Fruit fly (Drosophila melanogaster) whole organism, embryonic: ENCODE measurements around the gene Syx8.
A peak's percentile ranks its signal among the peaks of the same experiment; 100 is the strongest.

Experiments used
- ATbp ChIP-seq: fragments of 200-800 bp; sonication (Bioruptor generic); optimal IDR thresholded peaks from 2 replicates; lab custom pipeline; 2017; ENCODE audit warnings: missing biosample characterization, mild to moderate bottlenecking, missing genetic modification characterization, missing genetic modification reagents
- Asciz ChIP-seq: fragments of 200-800 bp; sonication (Bioruptor generic); optimal IDR thresholded peaks from 2 replicates; lab custom pipeline; 2017; ENCODE audit warnings: missing biosample characterization, mild to moderate bottlenecking, missing genetic modification characterization, missing genetic modification reagents
- BtbVII ChIP-seq: fragments of 200-800 bp; sonication (Bioruptor generic); optimal IDR thresholded peaks from 3 replicates; lab custom pipeline; 2017; ENCODE audit warnings: missing biosample characterization, mild to moderate bottlenecking, missing genetic modification characterization
- C15 ChIP-seq: fragments of 200-800 bp; sonication (Bioruptor generic); IDR thresholded peaks from 3 replicates; pipeline ENCODE4 v1.3.6; 2022; ENCODE audit warnings: missing biosample characterization, missing genetic modification characterization
- CG1024 ChIP-seq: fragments of 200-800 bp; sonication (Bioruptor generic); IDR thresholded peaks from 2 replicates; pipeline ENCODE4 v1.3.6; 2022; ENCODE audit warnings: missing biosample characterization, missing genetic modification characterization
- CG10543 ChIP-seq: fragments of 200-800 bp; sonication (Bioruptor generic); optimal IDR thresholded peaks from 3 replicates; lab custom pipeline; 2017; ENCODE audit warnings: missing biosample characterization, mild to moderate bottlenecking, missing genetic modification characterization, moderate library complexity
- CG11398 ChIP-seq: fragments of 200-800 bp; sonication (Bioruptor generic); optimal IDR thresholded peaks from 2 replicates; lab custom pipeline; 2016; ENCODE audit warnings: missing biosample characterization, missing genetic modification characterization
- CG12769 ChIP-seq: fragments of 200-800 bp; sonication (Bioruptor generic); optimal IDR thresholded peaks from 2 replicates; lab custom pipeline; 2019; ENCODE audit warnings: missing biosample characterization, mild to moderate bottlenecking, missing genetic modification characterization, moderate library complexity
- CG12942 ChIP-seq: fragments of 200-800 bp; sonication (Bioruptor generic); optimal IDR thresholded peaks from 3 replicates; lab custom pipeline; 2016; ENCODE audit warnings: missing biosample characterization, missing genetic modification characterization
- CG13296 ChIP-seq: fragments of 200-800 bp; sonication (Bioruptor generic); optimal IDR thresholded peaks from 3 replicates; lab custom pipeline; 2018; ENCODE audit warnings: missing biosample characterization, mild to moderate bottlenecking, missing genetic modification characterization
- CG15514 ChIP-seq: fragments of 200-800 bp; sonication (Bioruptor generic); optimal IDR thresholded peaks from 3 replicates; lab custom pipeline; 2017; ENCODE audit warnings: missing biosample characterization, missing genetic modification characterization, mild to moderate bottlenecking, moderate library complexity, missing genetic modification reagents
- CG17328 ChIP-seq: fragments of 200-800 bp; sonication (Bioruptor generic); IDR thresholded peaks from 2 replicates; pipeline ENCODE4 v1.3.6; 2022; ENCODE audit warnings: missing biosample characterization, missing genetic modification characterization
- CG33213 ChIP-seq: fragments of 200-800 bp; sonication (Bioruptor generic); optimal IDR thresholded peaks from 3 replicates; lab custom pipeline; 2016; ENCODE audit warnings: missing biosample characterization, missing genetic modification characterization
- CG4328 ChIP-seq: fragments of 200-800 bp; sonication (Bioruptor generic); optimal IDR thresholded peaks from 3 replicates; lab custom pipeline; 2017; ENCODE audit warnings: missing biosample characterization, missing genetic modification reagents, missing genetic modification characterization
- CG4360 ChIP-seq: fragments of 200-800 bp; sonication (Bioruptor generic); IDR thresholded peaks from 2 replicates; pipeline ENCODE4 v1.3.6; 2022; ENCODE audit warnings: missing biosample characterization, missing genetic modification characterization
- CG6683 ChIP-seq: fragments of 200-800 bp; sonication (Bioruptor generic); optimal IDR thresholded peaks from 2 replicates; lab custom pipeline; 2017; ENCODE audit warnings: missing biosample characterization, mild to moderate bottlenecking, missing genetic modification characterization, missing genetic modification reagents
- CG7372 ChIP-seq: fragments of 200-800 bp; sonication (Bioruptor generic); IDR thresholded peaks from 2 replicates; pipeline ENCODE4 v1.3.6; 2022; ENCODE audit warnings: missing biosample characterization, missing genetic modification characterization
- CG7928 ChIP-seq: fragments of 200-800 bp; sonication (Bioruptor generic); optimal IDR thresholded peaks from 2 replicates; lab custom pipeline; 2017; ENCODE audit warnings: missing biosample characterization, mild to moderate bottlenecking, missing genetic modification characterization
- CG8388 ChIP-seq: fragments of 200-800 bp; sonication (Bioruptor generic); optimal IDR thresholded peaks from 2 replicates; lab custom pipeline; 2019; ENCODE audit warnings: missing biosample characterization, mild to moderate bottlenecking, missing genetic modification characterization, moderate library complexity
- CG9215 ChIP-seq: fragments of 200-800 bp; sonication (Bioruptor generic); IDR thresholded peaks from 2 replicates; pipeline ENCODE4 v1.3.6; 2022; ENCODE audit warnings: missing biosample characterization, missing genetic modification characterization
- CHES-1-like ChIP-seq: fragments of 200-800 bp; sonication (Bioruptor generic); optimal IDR thresholded peaks from 2 replicates; lab custom pipeline; 2016; ENCODE audit warnings: missing biosample characterization, missing genetic modification characterization
- Dp ChIP-seq: fragments of 200-800 bp; sonication (Bioruptor generic); optimal IDR thresholded peaks from 2 replicates; lab custom pipeline; 2018; ENCODE audit warnings: missing biosample characterization, mild to moderate bottlenecking, missing genetic modification characterization, moderate library complexity
- Eip74EF ChIP-seq, 2 experiments: fragments of 200-800 bp in 1 of 2; fragments of >200 bp in 1 of 2; sonication (Bioruptor generic) in 1 of 2; optimal IDR thresholded peaks; 2 replicates each; lab custom pipeline; 2017 to 2019; ENCODE audit warnings: missing biosample characterization in 2 of 2, missing genetic modification characterization in 2 of 2, mild to moderate bottlenecking in 1 of 2, moderate library complexity in 1 of 2
- H15 ChIP-seq: fragments of 200-800 bp; sonication (Bioruptor generic); IDR thresholded peaks from 3 replicates; pipeline ENCODE4 v1.3.6; 2022; ENCODE audit warnings: missing biosample characterization, missing genetic modification characterization
- Jarid2 ChIP-seq: fragments of 200-800 bp; sonication (Bioruptor generic); optimal IDR thresholded peaks from 3 replicates; lab custom pipeline; 2017; ENCODE audit warnings: mild to moderate bottlenecking, missing biosample characterization, missing genetic modification reagents, missing genetic modification characterization
- NC2α ChIP-seq: fragments of 200-800 bp; sonication (Bioruptor generic); optimal IDR thresholded peaks from 2 replicates; lab custom pipeline; 2016; ENCODE audit warnings: missing biosample characterization, missing genetic modification characterization
- Sry-δ ChIP-seq: fragments of 200-800 bp; sonication (Bioruptor generic); optimal IDR thresholded peaks from 2 replicates; lab custom pipeline; 2016; ENCODE audit warnings: missing biosample characterization, missing genetic modification characterization
- Stat92E ChIP-seq, 3 experiments: fragments of >200 bp in 2 of 3; fragments of 200-800 bp in 1 of 3; sonication (Bioruptor generic) in 1 of 3; optimal IDR thresholded peaks; 2 replicates each; lab custom pipeline; 2017 to 2019; ENCODE audit warnings: missing biosample characterization in 3 of 3, missing genetic modification characterization in 3 of 3, mild to moderate bottlenecking in 1 of 3, moderate library complexity in 1 of 3
- abd-A ChIP-seq: fragments of 200-800 bp; sonication (Bioruptor generic); optimal IDR thresholded peaks from 3 replicates; lab custom pipeline; 2019; ENCODE audit warnings: missing biosample characterization, mild to moderate bottlenecking, missing genetic modification characterization, moderate library complexity
- amos ChIP-seq: fragments of 200-800 bp; sonication (Bioruptor generic); IDR thresholded peaks from 2 replicates; pipeline ENCODE4 v1.3.6; 2022; ENCODE audit warnings: missing biosample characterization, missing genetic modification characterization; ENCODE audit not compliant: partially characterized antibody
- cg ChIP-seq: fragments of 200-800 bp; sonication (Bioruptor generic); optimal IDR thresholded peaks from 3 replicates; lab custom pipeline; 2019; ENCODE audit warnings: missing biosample characterization, mild to moderate bottlenecking, missing genetic modification characterization, moderate library complexity
- chn ChIP-seq: fragments of 200-800 bp; sonication (Bioruptor generic); optimal IDR thresholded peaks from 2 replicates; lab custom pipeline; 2016; ENCODE audit warnings: missing biosample characterization, missing genetic modification characterization
- crol ChIP-seq: fragments of 200-800 bp; sonication (Bioruptor generic); IDR thresholded peaks from 2 replicates; pipeline ENCODE4 v1.3.6; 2022; ENCODE audit warnings: missing biosample characterization, missing genetic modification characterization
- dysf ChIP-seq: fragments of 200-800 bp; sonication (Bioruptor generic); IDR thresholded peaks from 3 replicates; pipeline ENCODE4 v1.3.6; 2022; ENCODE audit warnings: missing biosample characterization, missing genetic modification characterization
- esg ChIP-seq: fragments of 200-800 bp; sonication (Bioruptor generic); conservative IDR thresholded peaks from 2 replicates; pipeline ENCODE4 v1.3.6; 2022; ENCODE audit warnings: missing biosample characterization, missing genetic modification characterization
- exex ChIP-seq: fragments of 200-800 bp; sonication (Bioruptor generic); optimal IDR thresholded peaks from 4 replicates; lab custom pipeline; 2018; ENCODE audit warnings: missing biosample characterization, mild to moderate bottlenecking, missing genetic modification characterization, moderate library complexity
- h ChIP-seq: fragments of >200 bp; optimal IDR thresholded peaks from 2 replicates; lab custom pipeline; 2017
- hth ChIP-seq: fragments of >200 bp; optimal IDR thresholded peaks from 2 replicates; lab custom pipeline; 2017; ENCODE audit warnings: inconsistent platforms
- insv ChIP-seq, 2 experiments: fragments of 200-800 bp; sonication (Bioruptor generic); optimal IDR thresholded peaks; 3 replicates each; lab custom pipeline; 2016 to 2018; ENCODE audit warnings: missing biosample characterization in 2 of 2, missing genetic modification characterization in 2 of 2
- jigr1 ChIP-seq: fragments of 200-800 bp; sonication (Bioruptor generic); IDR thresholded peaks from 3 replicates; pipeline ENCODE4 v1.3.6; 2022; ENCODE audit warnings: missing biosample characterization, missing genetic modification characterization
- jumu ChIP-seq: fragments of 200-800 bp; sonication (Bioruptor generic); optimal IDR thresholded peaks from 3 replicates; lab custom pipeline; 2016; ENCODE audit warnings: missing biosample characterization, missing genetic modification characterization
- kni ChIP-seq: fragments of 200-800 bp; sonication (Bioruptor generic); optimal IDR thresholded peaks from 3 replicates; lab custom pipeline; 2017; ENCODE audit warnings: mild to moderate bottlenecking, missing biosample characterization, missing genetic modification reagents, missing genetic modification characterization
- lbe ChIP-seq: fragments of 200-800 bp; sonication (Bioruptor generic); optimal IDR thresholded peaks from 2 replicates; lab custom pipeline; 2016; ENCODE audit warnings: missing biosample characterization, mild to moderate bottlenecking, missing genetic modification characterization
- nerfin-1 ChIP-seq: fragments of 200-800 bp; sonication (Bioruptor generic); optimal IDR thresholded peaks from 3 replicates; lab custom pipeline; 2019; ENCODE audit warnings: missing biosample characterization, mild to moderate bottlenecking, missing genetic modification characterization, moderate library complexity
- nmo ChIP-seq: fragments of 200-800 bp; sonication (Bioruptor generic); optimal IDR thresholded peaks from 2 replicates; lab custom pipeline; 2018; ENCODE audit warnings: missing biosample characterization, mild to moderate bottlenecking, missing genetic modification characterization, moderate library complexity
- onecut ChIP-seq: fragments of 200-800 bp; sonication (Bioruptor generic); IDR thresholded peaks from 2 replicates; pipeline ENCODE4 v1.3.6; 2022; ENCODE audit warnings: missing biosample characterization, missing genetic modification characterization
- p53 ChIP-seq: fragments of 200-800 bp; sonication (Bioruptor generic); optimal IDR thresholded peaks from 2 replicates; lab custom pipeline; 2016; ENCODE audit warnings: missing biosample characterization, missing genetic modification characterization
- pzg ChIP-seq: fragments of 200-800 bp; sonication (Bioruptor generic); optimal IDR thresholded peaks from 3 replicates; lab custom pipeline; 2018; ENCODE audit warnings: missing biosample characterization, mild to moderate bottlenecking, missing genetic modification characterization, moderate library complexity
- sug ChIP-seq: fragments of 200-800 bp; optimal IDR thresholded peaks from 2 replicates; lab custom pipeline; 2019; ENCODE audit warnings: missing biosample characterization, mild to moderate bottlenecking, missing genetic modification characterization, moderate library complexity
- trh ChIP-seq: fragments of 200-800 bp; sonication (Bioruptor generic); optimal IDR thresholded peaks from 2 replicates; lab custom pipeline; 2016; ENCODE audit warnings: missing biosample characterization, missing genetic modification characterization
- ttk ChIP-seq: fragments of 200-800 bp; sonication (Bioruptor generic); IDR thresholded peaks from 2 replicates; pipeline ENCODE4 v2.1.2; 2022; ENCODE audit warnings: missing biosample characterization, missing genetic modification characterization
- yki ChIP-seq: fragments of >200 bp; optimal IDR thresholded peaks from 3 replicates; lab custom pipeline; 2018

Gene Syx8

dm6 chr3L:16544220-16544619 lies 42.6 kb downstream of the Syx8 start (continued):
- TF ChIP-seq Eip74EF (GFP tag; optimal IDR thresholded peaks at IDR 0.05; lab: Kevin White, UChicago) (no peak), nmo (peak; percentile 16), CG6683 (GFP tag; lab: Kevin White, UChicago) (no peak), NC2α (GFP tag; lab: Kevin White, UChicago) (no peak), H15 (0 out of 3 replicates have a peak, but pooled peaks have one; percentile 40), pzg (GFP tag; lab: Kevin White, UChicago) (no peak), CG33213 (GFP tag; lab: Kevin White, UChicago) (no peak), exex (tag; lab: Kevin White, UChicago) (no peak), sug (tag; lab: Kevin White, UChicago) (no peak), CG15514 (GFP tag; lab: Kevin White, UChicago) (no peak), CG13296 (GFP tag; lab: Kevin White, UChicago) (no peak), dysf (peak; percentile 37; the same call in 1 of the 3 replicates), nerfin-1 (tag; lab: Kevin White, UChicago) (no peak), CG7928 (GFP tag; lab: Kevin White, UChicago) (no peak), p53 (GFP tag; lab: Kevin White, UChicago) (no peak), CG4328 (GFP tag; lab: Kevin White, UChicago) (no peak), Dp (GFP tag; lab: Kevin White, UChicago) (no peak), CG10543 (GFP tag; lab: Kevin White, UChicago) (no peak), CG1024 (GFP tag; lab: Robert Waterston, UW) (peak; percentile 26; the same call in 1 of the 2 replicates), esg (GFP tag; lab: Robert Waterston, UW) (peak; percentile 28; the same call in 1 of the 2 replicates), C15 (GFP tag; lab: Robert Waterston, UW) (no peak), insv (GFP tag; optimal IDR thresholded peaks at IDR 0.05; lab: Kevin White, UChicago) (no peak), jumu (peak; percentile 1), amos (GFP tag; lab: Robert Waterston, UW) (no peak), jigr1 (no peak), lbe (GFP tag; lab: Kevin White, UChicago) (no peak), CG11398 (GFP tag; lab: Kevin White, UChicago) (peak; percentile 0), onecut (GFP tag; lab: Robert Waterston, UW) (no peak), h (lab: Kevin White, UChicago) (no peak), CG4360 (no peak), Sry-δ (GFP tag; lab: Kevin White, UChicago) (no peak), CG9215 (no peak), ttk (GFP tag; lab: Robert Waterston, UW) (no peak), CG12769 (tag; lab: Kevin White, UChicago) (peak; percentile 47), yki (lab: Kevin White, UChicago) (no peak), CG12942 (GFP tag; lab: Kevin White, UChicago) (peak; percentile 31), trh (GFP tag; lab: Kevin White, UChicago) (no peak), Stat92E (GFP tag; optimal IDR thresholded peaks at IDR 0.05; lab: Kevin White, UChicago) (no peak), CG7372 (GFP tag; lab: Robert Waterston, UW) (no peak), crol (GFP tag; lab: Robert Waterston, UW) (no peak), chn (GFP tag; lab: Kevin White, UChicago) (peak; percentile 30), Jarid2 (GFP tag; lab: Kevin White, UChicago) (no peak), kni (GFP tag; lab: Kevin White, UChicago) (no peak), CG8388 (GFP tag; lab: Kevin White, UChicago) (peak; percentile 50), ATbp (GFP tag; lab: Kevin White, UChicago) (peak; percentile 11), cg (GFP tag; lab: Kevin White, UChicago) (no peak), Asciz (GFP tag; lab: Kevin White, UChicago) (no peak), hth (lab: Kevin White, UChicago) (no peak), abd-A (tag; lab: Kevin White, UChicago) (no peak), CG17328 (GFP tag; lab: Robert Waterston, UW) (peak; percentile 71; the same call in 1 of the 2 replicates), CHES-1-like (GFP tag; lab: Kevin White, UChicago) (no peak), BtbVII (GFP tag; lab: Kevin White, UChicago) (no peak)
